Worm (Caenorhabditis elegans) whole organism, L2 larva: ENCODE measurements around the gene C35A5.3.

Experiments used
- C34F6.9 ChIP-seq: fragments of 150-350 bp; optimal IDR thresholded peaks from 2 replicates; lab custom pipeline; 2014; ENCODE audit warnings: missing biosample characterization, missing genetic modification characterization
- F13H6.1 ChIP-seq: sonication (generic microtip); optimal IDR thresholded peaks from 2 replicates; lab custom pipeline; 2016; ENCODE audit warnings: missing genetic modification characterization, missing compliant biosample characterization
- Y55F3AM.14 ChIP-seq: fragments of 200-800 bp; sonication (Bioruptor generic); optimal IDR thresholded peaks from 2 replicates; lab custom pipeline; 2018; ENCODE audit warnings: mild to moderate bottlenecking, missing genetic modification characterization, missing compliant biosample characterization
- alr-1 ChIP-seq: fragments of 150-350 bp; optimal IDR thresholded peaks from 2 replicates; lab custom pipeline; 2014; ENCODE audit warnings: missing biosample characterization, missing genetic modification characterization
- ama-1 ChIP-seq: fragments of 150-350 bp; optimal IDR thresholded peaks from 2 replicates; lab custom pipeline; 2018; ENCODE audit warnings: inconsistent platforms
- blmp-1 ChIP-seq: sonication (generic microtip); optimal IDR thresholded peaks from 2 replicates; lab custom pipeline; 2017; ENCODE audit warnings: missing genetic modification characterization, mild to moderate bottlenecking, missing compliant biosample characterization, antibody characterized with exemption, moderate library complexity; ENCODE audit not compliant: insufficient read depth
- ceh-16 ChIP-seq: fragments of 150-350 bp; optimal IDR thresholded peaks from 2 replicates; lab custom pipeline; 2014; ENCODE audit warnings: missing biosample characterization, missing genetic modification characterization
- ceh-82 ChIP-seq: fragments of 150-350 bp; optimal IDR thresholded peaks from 2 replicates; lab custom pipeline; 2014; ENCODE audit warnings: missing biosample characterization, missing genetic modification characterization
- crh-2 ChIP-seq: sonication (generic microtip); optimal IDR thresholded peaks from 2 replicates; lab custom pipeline; 2017; ENCODE audit warnings: missing biosample characterization, missing genetic modification characterization
- egl-27 ChIP-seq: sonication (generic microtip); optimal IDR thresholded peaks from 3 replicates; lab custom pipeline; 2017; ENCODE audit warnings: missing biosample characterization, missing genetic modification reagents, missing genetic modification characterization
- elt-1 ChIP-seq: fragments of 150-350 bp; optimal IDR thresholded peaks from 2 replicates; lab custom pipeline; 2014; ENCODE audit warnings: missing biosample characterization, missing genetic modification characterization
- elt-3 ChIP-seq: sonication (generic microtip); optimal IDR thresholded peaks from 2 replicates; lab custom pipeline; 2017; ENCODE audit warnings: missing biosample characterization, missing genetic modification characterization
- fos-1 ChIP-seq: fragments of 150-350 bp; optimal IDR thresholded peaks from 2 replicates; lab custom pipeline; 2014; ENCODE audit warnings: missing biosample characterization, missing genetic modification characterization
- gmeb-1 ChIP-seq: fragments of 150-350 bp; optimal IDR thresholded peaks from 2 replicates; lab custom pipeline; 2014; ENCODE audit warnings: missing biosample characterization, missing genetic modification characterization
- lin-11 ChIP-seq: fragments of 150-350 bp; sonication (generic microtip); optimal IDR thresholded peaks from 2 replicates; lab custom pipeline; 2014; ENCODE audit warnings: missing biosample characterization, missing genetic modification characterization, inconsistent platforms, mixed read lengths
- lin-13 ChIP-seq: fragments of 150-350 bp; optimal IDR thresholded peaks from 2 replicates; lab custom pipeline; 2014; ENCODE audit warnings: missing biosample characterization, missing genetic modification reagents, missing genetic modification characterization
- lin-39 ChIP-seq: fragments of 150-350 bp; optimal IDR thresholded peaks from 2 replicates; lab custom pipeline; 2014; ENCODE audit warnings: missing biosample characterization, missing genetic modification reagents, missing genetic modification characterization
- lsy-2 ChIP-seq, 2 experiments: fragments of 150-350 bp in 1 of 2; sonication (generic microtip) in 1 of 2; optimal IDR thresholded peaks; 2 replicates each; lab custom pipeline; 2014 to 2017; ENCODE audit warnings: missing biosample characterization in 2 of 2, missing genetic modification characterization in 2 of 2
- mab-5 ChIP-seq: fragments of 150-350 bp; optimal IDR thresholded peaks from 2 replicates; lab custom pipeline; 2014; ENCODE audit warnings: missing biosample characterization, missing genetic modification characterization
- mbf-1 ChIP-seq: sonication (generic microtip); optimal IDR thresholded peaks from 2 replicates; lab custom pipeline; 2017; ENCODE audit warnings: missing biosample characterization, missing genetic modification characterization
- mdl-1 ChIP-seq, 2 experiments: fragments of 150-350 bp in 1 of 2; sonication (generic microtip) in 1 of 2; optimal IDR thresholded peaks; 2 replicates each; lab custom pipeline; 2017; ENCODE audit warnings: missing biosample characterization in 2 of 2, missing genetic modification characterization in 2 of 2
- nhr-10 ChIP-seq: sonication (generic microtip); optimal IDR thresholded peaks from 2 replicates; lab custom pipeline; 2017; ENCODE audit warnings: missing biosample characterization, missing genetic modification characterization
- nhr-11 ChIP-seq: fragments of 150-350 bp; optimal IDR thresholded peaks from 2 replicates; lab custom pipeline; 2014; ENCODE audit warnings: missing biosample characterization, missing genetic modification characterization
- nhr-12 ChIP-seq: fragments of 150-350 bp; optimal IDR thresholded peaks from 2 replicates; lab custom pipeline; 2014; ENCODE audit warnings: missing biosample characterization, missing genetic modification characterization
- nhr-129 ChIP-seq: fragments of 150-350 bp; optimal IDR thresholded peaks from 2 replicates; lab custom pipeline; 2014; ENCODE audit warnings: missing biosample characterization, missing genetic modification characterization
- nhr-21 ChIP-seq: fragments of 150-350 bp; optimal IDR thresholded peaks from 2 replicates; lab custom pipeline; 2014; ENCODE audit warnings: missing biosample characterization, missing genetic modification characterization
- nhr-23 ChIP-seq: fragments of 150-350 bp; optimal IDR thresholded peaks from 2 replicates; lab custom pipeline; 2014; ENCODE audit warnings: missing biosample characterization, missing genetic modification reagents, missing genetic modification characterization
- nhr-237 ChIP-seq: fragments of 150-350 bp; optimal IDR thresholded peaks from 2 replicates; lab custom pipeline; 2014; ENCODE audit warnings: missing biosample characterization, missing genetic modification characterization
- nhr-25 ChIP-seq: fragments of 150-350 bp; sonication (generic microtip); optimal IDR thresholded peaks from 3 replicates; lab custom pipeline; 2014; ENCODE audit warnings: missing biosample characterization, missing genetic modification characterization
- nhr-77 ChIP-seq: fragments of 150-350 bp; optimal IDR thresholded peaks from 2 replicates; lab custom pipeline; 2014; ENCODE audit warnings: missing biosample characterization, missing genetic modification characterization
- peb-1 ChIP-seq: fragments of 150-350 bp; optimal IDR thresholded peaks from 2 replicates; lab custom pipeline; 2014; ENCODE audit warnings: missing biosample characterization, missing genetic modification characterization
- sem-4 ChIP-seq: fragments of 150-350 bp; optimal IDR thresholded peaks from 2 replicates; lab custom pipeline; 2014; ENCODE audit warnings: missing biosample characterization, missing genetic modification reagents, missing genetic modification characterization
- skn-1 ChIP-seq: sonication (generic microtip); optimal IDR thresholded peaks from 2 replicates; lab custom pipeline; 2017; ENCODE audit warnings: missing biosample characterization, missing genetic modification characterization
- sma-3 ChIP-seq: sonication (generic microtip); optimal IDR thresholded peaks from 2 replicates; lab custom pipeline; 2016; ENCODE audit warnings: missing genetic modification reagents, missing genetic modification characterization, missing compliant biosample characterization
- sma-9 ChIP-seq, 2 experiments: fragments of 150-350 bp in 1 of 2; sonication (generic microtip) in 1 of 2; optimal IDR thresholded peaks; 2 replicates each; lab custom pipeline; 2014 to 2016; ENCODE audit warnings: missing genetic modification characterization in 2 of 2, mild to moderate bottlenecking in 1 of 2, missing biosample characterization in 1 of 2, missing compliant biosample characterization in 1 of 2, missing genetic modification reagents in 1 of 2, moderate library complexity in 1 of 2
- snpc-4 ChIP-seq: fragments of 150-350 bp; optimal IDR thresholded peaks from 2 replicates; lab custom pipeline; 2014; ENCODE audit warnings: missing biosample characterization, missing genetic modification characterization
- unc-39 ChIP-seq: fragments of 150-350 bp; optimal IDR thresholded peaks from 2 replicates; lab custom pipeline; 2014; ENCODE audit warnings: missing biosample characterization, missing genetic modification characterization
- unc-55 ChIP-seq: fragments of 150-350 bp; sonication (generic microtip); optimal IDR thresholded peaks from 3 replicates; lab custom pipeline; 2014; ENCODE audit warnings: missing biosample characterization, missing genetic modification reagents, missing genetic modification characterization
- unc-62 ChIP-seq: fragments of 150-350 bp; optimal IDR thresholded peaks from 2 replicates; lab custom pipeline; 2014; ENCODE audit warnings: missing biosample characterization, missing genetic modification reagents, missing genetic modification characterization
- zag-1 ChIP-seq: fragments of 150-350 bp; optimal IDR thresholded peaks from 2 replicates; lab custom pipeline; 2014; ENCODE audit warnings: missing biosample characterization, missing genetic modification characterization
- ztf-1 ChIP-seq: fragments of 200-800 bp; sonication (Bioruptor generic); conservative IDR thresholded peaks from 2 replicates; pipeline ENCODE4 v1.3.6; 2022; ENCODE audit warnings: missing genetic modification characterization, missing compliant biosample characterization
- ztf-11 ChIP-seq: sonication (generic microtip); optimal IDR thresholded peaks from 2 replicates; lab custom pipeline; 2017; ENCODE audit warnings: missing biosample characterization, missing genetic modification characterization
- ztf-4 ChIP-seq: fragments of 150-350 bp; optimal IDR thresholded peaks from 2 replicates; lab custom pipeline; 2014; ENCODE audit warnings: missing biosample characterization, missing genetic modification characterization

The C35A5.3 gene

DNA sequence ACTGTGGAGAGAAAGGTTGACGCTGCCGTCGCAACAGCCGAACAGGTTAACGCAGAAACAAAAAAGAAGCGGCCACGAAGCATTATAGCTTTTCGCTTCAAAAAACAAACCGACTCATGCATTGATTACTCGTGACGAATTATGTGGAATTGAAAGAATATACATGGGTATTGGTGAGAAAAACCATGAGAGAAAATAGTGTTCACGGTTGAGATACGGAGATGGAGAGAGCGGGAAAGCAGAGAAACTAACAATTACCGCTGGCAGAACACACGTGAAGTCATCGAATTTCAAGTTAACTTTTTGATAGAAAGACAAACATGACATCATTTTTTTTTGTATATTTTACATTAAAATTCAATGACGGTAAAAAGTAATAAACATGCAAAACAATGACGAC lies 34.1 kb upstream of the C35A5.3 start:
- TF ChIP-seq nhr-129 (tag; lab: Kevin White, UChicago) (peak; percentile 41), unc-62 (GFP tag; lab: Kevin White, UChicago) (no peak), ama-1 (lab: Kevin White, UChicago) (peak; percentile 62), ztf-11 (tag; lab: Kevin White, UChicago) (no peak), ztf-4 (peak; percentile 30), nhr-25 (peak; percentile 6), sem-4 (no peak), snpc-4 (tag; lab: Kevin White, UChicago) (no peak), F13H6.1 (tag; lab: Kevin White, UChicago) (peak; percentile 28), lin-11 (tag; lab: Kevin White, UChicago) (no peak), gmeb-1 (no peak), alr-1 (tag; lab: Kevin White, UChicago) (no peak), lin-13 (GFP tag; lab: Kevin White, UChicago) (peak; percentile 28), lsy-2 (tag; optimal IDR thresholded peaks at IDR 0.05; lab: Kevin White, UChicago) (peak in 1 of 2 experiments; percentile 10), unc-55 (peak; percentile 6), skn-1 (peak; percentile 27), crh-2 (tag; lab: Kevin White, UChicago) (peak; percentile 33), sma-3 (GFP tag; lab: Kevin White, UChicago) (no peak), lin-39 (no peak), fos-1 (tag; lab: Kevin White, UChicago) (peak; percentile 53), nhr-77 (no peak), mdl-1 (tag; optimal IDR thresholded peaks at IDR 0.05; lab: Kevin White, UChicago) (peak in 1 of 2 experiments; percentile 12), C34F6.9 (peak; percentile 41)

- no peak for TF ChIP-seq zag-1 (tag; lab: Kevin White, UChicago)
- TF ChIP-seq nhr-77, result no peak
- TF ChIP-seq fos-1 (tag; lab: Kevin White, UChicago), result no peak
- TF ChIP-seq ceh-82, result no peak
- no peak for TF ChIP-seq mbf-1 (tag; lab: Kevin White, UChicago)
- TF ChIP-seq Y55F3AM.14, result no peak
- no peak for TF ChIP-seq mab-5
- no peak for TF ChIP-seq nhr-23 (tag; lab: Kevin White, UChicago)
- TF ChIP-seq snpc-4 (tag; lab: Kevin White, UChicago), result no peak
- TF ChIP-seq peb-1 (tag; lab: Kevin White, UChicago), result no peak
- TF ChIP-seq ztf-1, result no peak
- TF ChIP-seq crh-2 (tag; lab: Kevin White, UChicago), result no peak
- no peak for TF ChIP-seq nhr-237 (tag; lab: Kevin White, UChicago)
- no peak for TF ChIP-seq lin-11 (tag; lab: Kevin White, UChicago)
These were observed 31.5 kb upstream of the C35A5.3 start, which contains the start of gene txt-10 for ce11 chrV:10532725-10533124. Gene txt-10, minus strand, starts transcription at chrV:10532825.

DNA sequence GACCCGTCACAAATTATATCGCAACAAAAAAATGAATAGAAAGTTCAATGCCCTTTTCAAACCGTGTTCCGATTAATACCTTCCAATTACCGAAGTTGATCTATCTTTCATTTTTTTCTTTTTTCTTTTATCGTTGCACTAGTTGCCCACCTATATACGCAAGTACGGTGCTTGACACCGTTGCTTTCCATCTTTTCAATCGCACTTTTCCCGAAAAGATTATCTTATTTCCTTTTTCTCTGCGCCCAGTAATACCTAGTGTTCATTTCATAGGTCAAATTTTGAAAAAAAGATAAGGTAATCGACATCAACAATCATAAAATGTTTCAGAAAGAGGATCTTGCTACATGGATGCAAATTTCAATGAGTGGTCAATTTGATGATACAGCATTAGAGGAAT lies 28.4 kb upstream of the C35A5.3 start:
- TF ChIP-seq fos-1 (tag; lab: Kevin White, UChicago) (peak; percentile 22), nhr-10 (tag; lab: Kevin White, UChicago) (no peak), elt-1 (tag; lab: Kevin White, UChicago) (no peak), ztf-1 (no peak)

ce11 chrV:10528500-10528899 lies 27.3 kb upstream of the C35A5.3 start, which contains the start of gene F25D1.3:
Gene F25D1.3, plus strand, starts transcription at chrV:10528724.
- TF ChIP-seq ztf-1 (no peak), blmp-1 (tag; lab: Kevin White, UChicago) (peak; percentile 30)

DNA sequence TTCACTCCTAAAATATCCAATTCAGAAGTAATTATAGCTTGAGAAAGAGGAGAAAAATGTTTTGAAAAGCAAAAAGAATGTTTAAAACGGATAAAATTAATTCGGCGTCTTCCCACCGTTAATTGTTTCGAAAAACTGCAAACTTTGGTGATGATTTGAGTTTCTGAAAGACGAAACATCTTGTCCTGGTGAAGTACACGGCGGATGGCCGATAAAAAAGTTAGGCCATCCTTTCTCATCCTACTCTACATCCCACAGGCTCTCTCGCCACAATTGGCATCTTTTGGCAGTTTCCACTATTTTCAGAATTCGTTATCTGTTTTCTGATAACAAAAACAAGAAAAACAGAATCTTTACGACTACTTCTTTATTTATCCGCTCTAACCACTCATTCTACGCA lies 24.7 kb upstream of the C35A5.3 start, which contains the start of the genes C35A5.8 and hda-11:
Gene C35A5.8, minus strand, starts transcription at position 7 of the 400 bp plus-strand sequence.
Gene hda-11, plus strand, starts transcription at position 283 of the 400 bp plus-strand sequence.
- TF ChIP-seq F13H6.1 (tag; lab: Kevin White, UChicago) (peak; percentile 73), gmeb-1 (peak; percentile 76), ceh-16 (tag; lab: Kevin White, UChicago) (no peak), unc-55 (peak; percentile 77), elt-1 (tag; lab: Kevin White, UChicago) (no peak), nhr-21 (tag; lab: Kevin White, UChicago) (peak; percentile 30), snpc-4 (tag; lab: Kevin White, UChicago) (peak; percentile 14), nhr-10 (tag; lab: Kevin White, UChicago) (no peak), sma-9 (GFP tag; optimal IDR thresholded peaks at IDR 0.05; lab: Kevin White, UChicago) (peak; percentile 86), sma-9 (tag; optimal IDR thresholded peaks at IDR 0.05; lab: Kevin White, UChicago) (no peak), C34F6.9 (peak; percentile 69), nhr-11 (tag; lab: Kevin White, UChicago) (no peak), nhr-12 (tag; lab: Kevin White, UChicago) (no peak), elt-3 (no peak), ceh-82 (no peak), fos-1 (tag; lab: Kevin White, UChicago) (peak; percentile 44), unc-39 (tag; lab: Kevin White, UChicago) (no peak), blmp-1 (tag; lab: Kevin White, UChicago) (peak; percentile 10), nhr-77 (no peak), ztf-1 (no peak), lin-13 (GFP tag; lab: Kevin White, UChicago) (no peak), egl-27 (tag; lab: Kevin White, UChicago) (no peak), nhr-129 (tag; lab: Kevin White, UChicago) (peak; percentile 62), crh-2 (tag; lab: Kevin White, UChicago) (peak; percentile 64), nhr-237 (tag; lab: Kevin White, UChicago) (no peak), alr-1 (tag; lab: Kevin White, UChicago) (no peak), sma-3 (GFP tag; lab: Kevin White, UChicago) (peak; percentile 62), ztf-4 (no peak), mab-5 (no peak)
